Fruit fly (Drosophila melanogaster) whole organism, pupa: ENCODE data around the gene pira.

Source experiments
- CG10348 ChIP-seq: fragments of 200-800 bp; sonication (Bioruptor generic); IDR thresholded peaks from 2 replicates; pipeline ENCODE4 v1.3.6; 2022; ENCODE audit warnings: missing biosample characterization, missing genetic modification characterization
- CG14655 ChIP-seq: fragments of 200-800 bp; sonication (Bioruptor generic); optimal IDR thresholded peaks from 3 replicates; lab custom pipeline; 2017; ENCODE audit warnings: mild to moderate bottlenecking, missing biosample characterization, missing genetic modification reagents, missing genetic modification characterization
- CG34367 ChIP-seq: fragments of 200-800 bp; sonication (Bioruptor generic); optimal IDR thresholded peaks from 2 replicates; lab custom pipeline; 2018; ENCODE audit warnings: missing biosample characterization, mild to moderate bottlenecking, missing genetic modification characterization
- CG4496 ChIP-seq: fragments of 200-800 bp; sonication (Bioruptor generic); IDR thresholded peaks from 3 replicates; pipeline ENCODE4 v1.3.6; 2022; ENCODE audit warnings: missing biosample characterization, missing genetic modification characterization
- CG9948 ChIP-seq: fragments of 200-800 bp; sonication (Bioruptor generic); optimal IDR thresholded peaks from 2 replicates; lab custom pipeline; 2018; ENCODE audit warnings: missing biosample characterization, mild to moderate bottlenecking, missing genetic modification characterization, moderate library complexity
- D1 ChIP-seq: fragments of 200-800 bp; sonication (Bioruptor generic); optimal IDR thresholded peaks from 2 replicates; lab custom pipeline; 2018; ENCODE audit warnings: missing biosample characterization, mild to moderate bottlenecking, missing genetic modification characterization, moderate library complexity
- rn ChIP-seq: fragments of 200-800 bp; sonication (Bioruptor generic); IDR thresholded peaks from 2 replicates; pipeline ENCODE4 v1.3.6; 2022; ENCODE audit warnings: missing biosample characterization, missing genetic modification characterization

DNA sequence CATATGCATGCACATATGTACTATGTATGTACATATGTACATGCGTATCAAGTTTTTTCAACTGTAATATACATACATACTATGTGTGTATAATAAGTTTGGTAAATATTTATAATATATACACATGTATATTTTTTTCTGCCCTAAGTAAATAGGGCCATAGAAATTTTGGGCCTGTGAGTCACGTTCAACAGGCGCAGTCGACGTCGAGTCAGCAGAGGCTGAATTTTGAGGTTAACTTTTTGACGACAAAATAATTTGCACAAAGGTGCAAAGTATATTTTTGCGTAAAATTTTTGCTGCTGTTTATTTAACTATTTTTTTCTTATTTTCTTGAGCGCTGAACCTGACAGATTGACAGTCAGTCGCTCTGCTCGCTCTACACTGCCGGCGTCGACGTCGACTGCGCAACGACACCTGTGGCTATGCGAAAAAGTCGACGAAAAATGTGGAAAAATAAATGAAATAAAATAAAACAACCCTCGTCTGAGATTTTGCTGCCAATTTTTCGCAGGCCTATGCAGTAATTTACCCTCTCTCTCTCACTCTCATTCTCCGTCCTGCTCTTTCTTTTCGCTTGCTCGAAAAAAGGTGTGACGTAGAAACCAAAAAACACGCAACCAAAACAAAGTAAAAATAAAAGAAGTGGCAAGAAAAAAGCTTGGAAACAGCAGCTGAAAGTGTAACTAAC, 13.4 kb downstream of the pira start:
- TF ChIP-seq CG9948 (tag; lab: Kevin White, UChicago), result no peak
- TF ChIP-seq rn (GFP tag; lab: Robert Waterston, UW), result 0 out of 2 replicates have a peak, but pooled peaks have one; percentile 44
- peak; percentile 32 for TF ChIP-seq CG14655
- peak; percentile 58 for TF ChIP-seq CG34367 (tag; lab: Kevin White, UChicago)
- TF ChIP-seq D1 (tag; lab: Kevin White, UChicago), result peak; percentile 18
- no peak for TF ChIP-seq CG10348
- TF ChIP-seq CG4496 (GFP tag; lab: Robert Waterston, UW), result peak; percentile 75; the same call in 2 of the 3 replicates
